Fruit fly (Drosophila melanogaster) S2 (cell line): ENCODE results near the gene Or22a.

Experiments
- CG8478 ChIP-seq: fragments of >200 bp; optimal IDR thresholded peaks from 2 replicates; lab custom pipeline; 2018
- CTCF ChIP-seq, 2 experiments: fragments of >200 bp; optimal IDR thresholded peaks; 2 replicates each; lab custom pipeline; 2018

- no peak for TF ChIP-seq CTCF (optimal IDR thresholded peaks at IDR 0.05; lab: Kevin White, UChicago)
- no peak for TF ChIP-seq CG8478
These were observed 17.8 kb downstream of the Or22a start for dm6 chr2L:1538132-1538531.
